Worm (Caenorhabditis elegans) whole organism, midembryonic: Measurements from ENCODE around the gene C05D2.8.

Experiments used
- T22C8.4 ChIP-seq: fragments of 200-800 bp; sonication (Bioruptor generic); IDR thresholded peaks from 2 replicates; pipeline ENCODE4 v1.3.6; 2022; ENCODE audit warnings: missing genetic modification characterization, missing compliant biosample characterization
- cog-1 ChIP-seq: sonication (generic microtip); optimal IDR thresholded peaks from 2 replicates; lab custom pipeline; 2016; ENCODE audit warnings: missing genetic modification characterization, missing compliant biosample characterization
- flt-1 ChIP-seq: fragments of 200-800 bp; sonication (Bioruptor generic); IDR thresholded peaks from 2 replicates; pipeline ENCODE4 v1.3.6; 2022; ENCODE audit warnings: missing genetic modification characterization, missing compliant biosample characterization
- klf-2 ChIP-seq: fragments of 200-800 bp; sonication (Bioruptor generic); conservative IDR thresholded peaks from 2 replicates; pipeline ENCODE4 v1.3.6; 2022; ENCODE audit warnings: missing genetic modification reagents, missing genetic modification characterization, missing compliant biosample characterization
- med-1 ChIP-seq: sonication (generic microtip); optimal IDR thresholded peaks from 2 replicates; lab custom pipeline; 2017; ENCODE audit warnings: missing genetic modification characterization, mild to moderate bottlenecking, missing compliant biosample characterization, antibody characterized with exemption, missing genetic modification reagents; ENCODE audit not compliant: insufficient read depth
- ref-1 ChIP-seq: fragments of 200-800 bp; sonication (Bioruptor generic); conservative IDR thresholded peaks from 2 replicates; pipeline ENCODE4 v1.3.6; 2022; ENCODE audit warnings: missing genetic modification reagents, missing genetic modification characterization, missing compliant biosample characterization
- tab-1 ChIP-seq: fragments of 200-800 bp; sonication (Bioruptor generic); IDR thresholded peaks from 2 replicates; pipeline ENCODE4 v1.3.6; 2022; ENCODE audit warnings: missing genetic modification characterization, missing compliant biosample characterization
- ztf-23 ChIP-seq: fragments of 200-800 bp; sonication (Bioruptor generic); IDR thresholded peaks from 2 replicates; pipeline ENCODE4 v1.3.6; 2022; ENCODE audit warnings: missing genetic modification reagents, missing genetic modification characterization, missing compliant biosample characterization
- ztf-29 ChIP-seq: fragments of 200-800 bp; sonication (Bioruptor generic); IDR thresholded peaks from 2 replicates; pipeline ENCODE4 v1.3.6; 2022; ENCODE audit warnings: missing genetic modification reagents, missing genetic modification characterization, missing compliant biosample characterization

C05D2.8 gene

DNA sequence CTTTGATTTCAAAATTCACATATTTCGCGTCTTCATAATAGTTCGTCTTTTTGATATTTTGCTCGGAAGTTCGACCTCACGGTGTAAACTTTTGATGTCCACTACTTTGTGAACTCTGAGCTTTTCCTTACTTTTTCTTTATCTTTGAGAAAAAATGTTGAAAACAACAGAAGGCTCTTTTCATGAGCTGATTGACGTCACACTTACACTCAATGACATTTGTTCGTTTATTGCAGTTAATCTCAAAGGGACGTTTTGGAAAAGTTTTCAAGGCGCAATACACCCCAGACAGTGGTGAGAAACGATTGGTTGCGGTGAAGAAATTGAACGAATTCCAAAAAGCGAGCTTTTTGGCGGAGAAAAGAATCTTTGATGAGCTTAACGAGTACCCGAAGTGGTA, 19.1 kb upstream of the C05D2.8 start:
- TF ChIP-seq T22C8.4 (GFP tag; lab: Robert Waterston, UW) (no peak), ref-1 (GFP tag; lab: Robert Waterston, UW) (no peak), med-1 (GFP tag; lab: Kevin White, UChicago) (no peak), flt-1 (GFP tag; lab: Robert Waterston, UW) (no peak)

ce11 chrIII:5624835-5625234, 14.7 kb upstream of the C05D2.8 start, which contains the start of gene daf-4:
Gene daf-4, plus strand, starts transcription at chrIII:5625135.
- TF ChIP-seq ref-1 (GFP tag; lab: Robert Waterston, UW), result no peak
- TF ChIP-seq klf-2 (GFP tag; lab: Robert Waterston, UW), result no peak
- TF ChIP-seq tab-1 (GFP tag; lab: Robert Waterston, UW), result no peak
- no peak for TF ChIP-seq flt-1 (GFP tag; lab: Robert Waterston, UW)
- TF ChIP-seq cog-1 (tag; lab: Kevin White, UChicago), result no peak
- TF ChIP-seq med-1 (GFP tag; lab: Kevin White, UChicago), result no peak
- TF ChIP-seq ztf-29 (GFP tag; lab: Robert Waterston, UW), result no peak

- TF ChIP-seq T22C8.4 (GFP tag; lab: Robert Waterston, UW), result no peak
- TF ChIP-seq tab-1 (GFP tag; lab: Robert Waterston, UW), result no peak
- no peak for TF ChIP-seq cog-1 (tag; lab: Kevin White, UChicago)
- TF ChIP-seq ztf-23 (GFP tag; lab: Robert Waterston, UW), result no peak
- TF ChIP-seq klf-2 (GFP tag; lab: Robert Waterston, UW), result no peak
- TF ChIP-seq flt-1 (GFP tag; lab: Robert Waterston, UW), result no peak
- no peak for TF ChIP-seq med-1 (GFP tag; lab: Kevin White, UChicago)
- TF ChIP-seq ztf-29 (GFP tag; lab: Robert Waterston, UW), result no peak
- TF ChIP-seq ref-1 (GFP tag; lab: Robert Waterston, UW), result no peak
Measured at ce11 chrIII:5623418-5623817, 13.3 kb upstream of the C05D2.8 start.

- TF ChIP-seq tab-1 (GFP tag; lab: Robert Waterston, UW), result no peak
- TF ChIP-seq cog-1 (tag; lab: Kevin White, UChicago), result no peak
- TF ChIP-seq klf-2 (GFP tag; lab: Robert Waterston, UW), result no peak
- TF ChIP-seq flt-1 (GFP tag; lab: Robert Waterston, UW), result no peak
- no peak for TF ChIP-seq ztf-29 (GFP tag; lab: Robert Waterston, UW)
- no peak for TF ChIP-seq med-1 (GFP tag; lab: Kevin White, UChicago)
- no peak for TF ChIP-seq ref-1 (GFP tag; lab: Robert Waterston, UW)
Measured at ce11 chrIII:5622232-5623009, 12.3 kb upstream of the C05D2.8 start.

DNA sequence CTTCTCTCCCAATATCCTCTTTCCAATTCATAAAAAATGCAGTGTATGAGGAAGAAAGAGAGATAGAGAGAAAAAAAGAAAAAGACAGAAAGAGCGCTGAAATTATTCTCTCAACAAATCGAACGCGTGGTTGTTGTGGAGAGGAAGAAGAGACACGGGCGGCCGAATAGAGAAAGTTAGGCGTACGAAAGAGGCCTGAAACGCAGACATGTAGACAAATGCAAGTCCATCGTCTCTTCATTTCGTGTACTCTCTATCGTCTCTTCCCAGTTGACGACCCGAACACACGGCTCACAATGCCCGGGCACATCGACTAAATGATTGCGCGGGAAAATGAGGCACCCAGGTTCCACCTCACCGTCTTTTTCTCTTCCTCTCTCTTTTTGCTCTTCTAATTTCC, 11.1 kb upstream of the C05D2.8 start:
- TF ChIP-seq med-1 (GFP tag; lab: Kevin White, UChicago), result no peak
- TF ChIP-seq cog-1 (tag; lab: Kevin White, UChicago), result peak; percentile 53

ce11 chrIII:5620186-5620585, 10.0 kb upstream of the C05D2.8 start:
- TF ChIP-seq klf-2 (GFP tag; lab: Robert Waterston, UW) (no peak), ref-1 (GFP tag; lab: Robert Waterston, UW) (no peak)

DNA sequence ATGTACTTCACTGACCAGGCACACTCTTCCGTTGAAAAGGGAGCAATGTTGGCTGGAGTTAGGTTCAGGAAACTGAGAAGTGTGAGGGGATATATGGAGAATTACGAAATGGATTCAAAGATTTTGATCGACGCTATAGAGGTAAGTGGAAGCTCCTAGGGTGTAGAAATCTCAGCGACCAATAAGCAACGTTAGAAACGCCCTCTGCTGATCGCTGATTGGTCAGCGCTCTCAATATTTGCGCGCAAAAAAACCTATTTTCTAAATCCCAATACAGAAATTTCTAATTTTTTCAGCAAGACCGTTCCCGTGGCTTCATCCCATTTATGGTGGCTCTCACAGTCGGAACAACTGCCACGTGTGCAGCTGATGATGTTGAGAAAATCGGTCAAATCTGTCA, 5.5 kb upstream of the C05D2.8 start:
- TF ChIP-seq tab-1 (GFP tag; lab: Robert Waterston, UW) (no peak), ztf-23 (GFP tag; lab: Robert Waterston, UW) (no peak), ztf-29 (GFP tag; lab: Robert Waterston, UW) (no peak)

DNA sequence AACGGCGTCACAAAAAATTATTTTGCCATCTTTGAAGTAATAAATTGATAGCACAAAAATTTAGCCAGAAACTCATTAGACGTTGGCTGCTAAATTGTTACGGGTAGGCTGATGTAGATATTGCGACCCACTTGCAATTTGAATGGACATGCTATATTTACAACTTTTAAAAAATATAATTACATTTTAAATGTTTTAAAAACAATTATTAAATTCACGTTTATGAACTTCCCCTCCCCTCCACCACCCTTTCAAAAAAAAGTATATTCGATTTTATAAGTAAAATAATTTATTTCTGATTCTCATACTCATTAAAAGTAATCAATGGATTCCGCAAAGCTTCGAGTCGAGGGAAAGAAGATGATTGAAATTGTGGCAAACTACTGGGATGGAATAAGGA, 4.5 kb upstream of the C05D2.8 start, which contains the start of gene basl-1:
Gene basl-1, plus strand, starts transcription at position 301 of the 400 bp plus-strand sequence.
- TF ChIP-seq tab-1 (GFP tag; lab: Robert Waterston, UW) (no peak), T22C8.4 (GFP tag; lab: Robert Waterston, UW) (no peak), flt-1 (GFP tag; lab: Robert Waterston, UW) (no peak), ztf-29 (GFP tag; lab: Robert Waterston, UW) (no peak), klf-2 (GFP tag; lab: Robert Waterston, UW) (no peak), cog-1 (tag; lab: Kevin White, UChicago) (no peak), med-1 (GFP tag; lab: Kevin White, UChicago) (no peak), ztf-23 (GFP tag; lab: Robert Waterston, UW) (no peak), ref-1 (GFP tag; lab: Robert Waterston, UW) (no peak)

DNA sequence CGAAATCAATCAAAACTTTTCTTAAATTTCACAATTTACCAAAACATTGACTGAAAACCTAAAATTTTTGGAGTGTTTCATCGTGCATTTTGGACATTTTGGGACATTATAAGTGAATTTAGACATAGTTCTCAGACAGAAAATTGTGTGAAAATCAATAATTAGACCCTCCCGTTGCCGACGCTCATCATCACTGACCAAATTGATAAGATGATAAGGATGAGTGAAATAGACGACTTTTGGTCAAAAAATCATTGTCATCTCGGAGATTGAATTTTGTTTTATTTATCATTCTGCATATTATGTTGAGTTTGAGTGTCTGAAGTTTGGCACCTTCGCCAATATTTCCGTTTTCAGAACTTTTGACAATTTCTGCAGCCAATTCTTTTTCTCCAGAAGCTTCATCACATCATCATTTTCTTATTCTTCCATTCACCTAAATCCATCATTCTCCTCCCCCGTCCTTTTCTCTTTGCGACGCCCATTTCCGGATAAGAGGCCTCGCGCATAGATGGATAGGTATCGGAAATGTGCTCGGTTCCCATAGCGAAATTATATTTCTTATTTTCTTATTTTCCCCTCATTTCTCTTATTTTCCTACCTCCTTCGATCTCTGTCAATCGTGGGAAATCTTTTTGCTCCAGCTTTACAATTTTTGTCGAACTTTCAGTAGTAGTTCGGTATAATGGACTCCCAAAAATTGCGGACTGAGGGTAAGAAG, 1.6 kb upstream of the C05D2.8 start, which contains the start of gene bas-1:
Gene bas-1, plus strand, starts transcription at position 671 of the 721 bp plus-strand sequence.
- TF ChIP-seq ref-1 (GFP tag; lab: Robert Waterston, UW) (no peak), cog-1 (tag; lab: Kevin White, UChicago) (no peak), tab-1 (GFP tag; lab: Robert Waterston, UW) (no peak), T22C8.4 (GFP tag; lab: Robert Waterston, UW) (no peak)
